Worm (Caenorhabditis elegans): ENCODE results near the gene cebp-1.

DNA sequence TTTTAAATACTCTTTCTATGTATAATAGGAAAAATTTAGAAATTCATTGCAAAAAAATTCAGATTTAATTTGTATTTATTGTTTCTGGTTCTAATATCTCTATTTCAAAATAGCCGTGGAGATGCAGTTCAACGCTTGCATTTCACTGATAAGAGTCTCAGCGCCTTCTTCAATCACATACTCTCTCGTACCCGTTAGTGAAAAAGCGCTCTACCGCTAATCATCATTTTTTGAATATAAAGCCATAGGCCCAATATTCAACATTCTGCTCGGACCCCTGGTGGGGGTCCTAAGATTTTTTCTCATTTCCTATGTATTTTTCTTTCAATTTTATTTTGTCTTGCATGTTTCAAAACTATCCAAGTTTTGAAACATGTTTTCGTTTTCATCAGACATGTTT lies 33.1 kb downstream of the cebp-1 start:
- no peak for TF ChIP-seq let-607 (tag; optimal IDR thresholded peaks at IDR 0.05)
- no peak for TF ChIP-seq him-1 (tag; optimal IDR thresholded peaks at IDR 0.05)
- TF ChIP-seq ets-4 (GFP tag; optimal IDR thresholded peaks at IDR 0.05), result no peak
- no peak for TF ChIP-seq F52B5.7 (tag; optimal IDR thresholded peaks at IDR 0.05)
- TF ChIP-seq unc-62 (GFP tag; optimal IDR thresholded peaks at IDR 0.05), result no peak
- TF ChIP-seq T07F8.4 (tag; optimal IDR thresholded peaks at IDR 0.05), result no peak
- TF ChIP-seq gei-17 (GFP tag; optimal IDR thresholded peaks at IDR 0.05), result no peak
- no peak for TF ChIP-seq snpc-1.3 (tag; optimal IDR thresholded peaks at IDR 0.05; ENCODE audit: insufficient read depth)
- no peak for TF ChIP-seq cebp-2 (GFP tag; IDR thresholded peaks at IDR 0.05)
- TF ChIP-seq nfya-1 (tag; optimal IDR thresholded peaks at IDR 0.05; ENCODE audit: borderline replicate concordance, insufficient read depth), result no peak
- TF ChIP-seq unc-130 (GFP tag; optimal IDR thresholded peaks at IDR 0.05), result no peak
- no peak for TF ChIP-seq ZK185.1 (tag; optimal IDR thresholded peaks at IDR 0.05; ENCODE audit: poor library complexity, severe bottlenecking)
- no peak for TF ChIP-seq Y56A3A.18 (GFP tag; IDR thresholded peaks at IDR 0.05)
- no peak for TF ChIP-seq ama-1 (optimal IDR thresholded peaks at IDR 0.05)
- no peak for TF ChIP-seq ama-1 (GFP tag; optimal IDR thresholded peaks at IDR 0.05)
